Worm (Caenorhabditis elegans) whole organism, L4 larva: ENCODE data around the gene unc-30.

ENCODE experiments used
- F26F4.8 ChIP-seq: fragments of 200-800 bp; sonication (Bioruptor generic); conservative IDR thresholded peaks from 2 replicates; pipeline ENCODE4 v1.3.6; 2022; ENCODE audit warnings: missing genetic modification characterization, missing compliant biosample characterization
- F44E2.7 ChIP-seq: fragments of 200-800 bp; sonication (Bioruptor generic); IDR thresholded peaks from 2 replicates; pipeline ENCODE4 v2.1.2; 2022; ENCODE audit warnings: missing genetic modification characterization, missing compliant biosample characterization
- R02D3.7 ChIP-seq: fragments of 150-350 bp; sonication (generic microtip); optimal IDR thresholded peaks from 3 replicates; lab custom pipeline; 2014; ENCODE audit warnings: missing biosample characterization, missing genetic modification characterization
- T20F7.1 ChIP-seq: fragments of 200-800 bp; sonication (Bioruptor generic); optimal IDR thresholded peaks from 2 replicates; lab custom pipeline; 2018; ENCODE audit warnings: mild to moderate bottlenecking, missing genetic modification characterization, missing compliant biosample characterization
- Y48G9A.11 ChIP-seq: fragments of 200-800 bp; sonication (Bioruptor generic); IDR thresholded peaks from 2 replicates; pipeline ENCODE4 v1.3.6; 2022; ENCODE audit warnings: missing genetic modification reagents, missing genetic modification characterization, missing compliant biosample characterization
- ZK337.2 ChIP-seq: fragments of 200-800 bp; sonication (Bioruptor generic); IDR thresholded peaks from 2 replicates; pipeline ENCODE4 v1.3.6; 2022; ENCODE audit warnings: missing genetic modification reagents, missing genetic modification characterization, missing compliant biosample characterization
- ama-1 ChIP-seq: fragments of 150-350 bp; optimal IDR thresholded peaks from 2 replicates; lab custom pipeline; 2014; ENCODE audit warnings: inconsistent platforms, mixed read lengths
- attf-4 ChIP-seq: sonication (generic microtip); optimal IDR thresholded peaks from 3 replicates; lab custom pipeline; 2017; ENCODE audit warnings: missing biosample characterization, missing genetic modification characterization
- ceh-44 ChIP-seq: fragments of 200-800 bp; sonication (Bioruptor generic); IDR thresholded peaks from 2 replicates; pipeline ENCODE4 v1.3.6; 2022; ENCODE audit warnings: missing genetic modification reagents, missing genetic modification characterization, missing compliant biosample characterization
- ceh-82 ChIP-seq: sonication (generic microtip); optimal IDR thresholded peaks from 2 replicates; lab custom pipeline; 2017; ENCODE audit warnings: missing biosample characterization, missing genetic modification characterization
- cey-2 ChIP-seq: sonication (generic microtip); optimal IDR thresholded peaks from 3 replicates; lab custom pipeline; 2017; ENCODE audit warnings: missing genetic modification characterization, mild to moderate bottlenecking, missing compliant biosample characterization, antibody characterized with exemption, borderline replicate concordance; ENCODE audit not compliant: insufficient read depth
- ctbp-1 ChIP-seq: fragments of 200-800 bp; sonication (Bioruptor generic); IDR thresholded peaks from 2 replicates; pipeline ENCODE4 v1.3.6; 2022; ENCODE audit warnings: missing genetic modification reagents, missing genetic modification characterization, missing compliant biosample characterization
- daf-16 ChIP-seq, 3 experiments: sonication (generic microtip); optimal IDR thresholded peaks; 2 replicates each; lab custom pipeline; 2016 to 2017; ENCODE audit warnings: missing genetic modification characterization in 3 of 3, missing genetic modification reagents in 3 of 3, mild to moderate bottlenecking in 2 of 3, missing compliant biosample characterization in 2 of 3, missing biosample characterization in 1 of 3, moderate library complexity in 1 of 3
- daf-19 ChIP-seq: fragments of 200-800 bp; sonication (Bioruptor generic); conservative IDR thresholded peaks from 2 replicates; pipeline ENCODE4 v1.3.6; 2022; ENCODE audit warnings: missing genetic modification characterization, missing compliant biosample characterization
- daf-8 ChIP-seq: fragments of 200-800 bp; sonication (Bioruptor generic); IDR thresholded peaks from 2 replicates; pipeline ENCODE4 v1.3.6; 2022; ENCODE audit warnings: missing genetic modification characterization, missing compliant biosample characterization
- dmd-6 ChIP-seq: fragments of 200-800 bp; sonication (Bioruptor generic); IDR thresholded peaks from 2 replicates; pipeline ENCODE4 v1.3.6; 2022; ENCODE audit warnings: missing genetic modification reagents, missing genetic modification characterization, missing compliant biosample characterization
- dpl-1 ChIP-seq: fragments of 150-350 bp; optimal IDR thresholded peaks from 2 replicates; lab custom pipeline; 2014; ENCODE audit warnings: missing biosample characterization, missing genetic modification reagents, missing genetic modification characterization
- dve-1 ChIP-seq: sonication (generic microtip); optimal IDR thresholded peaks from 2 replicates; lab custom pipeline; 2017; ENCODE audit warnings: antibody characterized with exemption, mild to moderate bottlenecking, missing genetic modification characterization, missing compliant biosample characterization; ENCODE audit not compliant: insufficient read depth
- egl-27 ChIP-seq: sonication (generic microtip); optimal IDR thresholded peaks from 3 replicates; lab custom pipeline; 2017; ENCODE audit warnings: missing biosample characterization, missing genetic modification reagents, missing genetic modification characterization
- egl-43 ChIP-seq: fragments of 200-800 bp; sonication (Bioruptor generic); IDR thresholded peaks from 2 replicates; pipeline ENCODE4 v1.3.6; 2022; ENCODE audit warnings: missing genetic modification reagents, missing genetic modification characterization, missing compliant biosample characterization
- hlh-30 ChIP-seq: sonication (generic microtip); optimal IDR thresholded peaks from 2 replicates; lab custom pipeline; 2017; ENCODE audit warnings: antibody characterized with exemption, mild to moderate bottlenecking, missing genetic modification characterization, missing compliant biosample characterization; ENCODE audit not compliant: insufficient read depth
- lin-15B ChIP-seq: fragments of 150-350 bp; sonication (generic microtip); optimal IDR thresholded peaks from 3 replicates; lab custom pipeline; 2014; ENCODE audit warnings: missing biosample characterization, missing genetic modification characterization
- lin-38 ChIP-seq: fragments of 200-800 bp; sonication (Bioruptor generic); IDR thresholded peaks from 2 replicates; pipeline ENCODE4 v1.3.6; 2022; ENCODE audit warnings: missing genetic modification reagents, missing genetic modification characterization, missing compliant biosample characterization
- lin-39 ChIP-seq: fragments of 150-350 bp; optimal IDR thresholded peaks from 2 replicates; lab custom pipeline; 2014; ENCODE audit warnings: missing biosample characterization, missing genetic modification reagents, missing genetic modification characterization
- lsy-2 ChIP-seq, 2 experiments: fragments of 150-350 bp in 1 of 2; sonication (generic microtip) in 1 of 2; optimal IDR thresholded peaks; 2 replicates each; lab custom pipeline; 2014 to 2017; ENCODE audit warnings: missing biosample characterization in 2 of 2, missing genetic modification characterization in 2 of 2
- madf-9 ChIP-seq: fragments of 200-800 bp; sonication (Bioruptor generic); conservative IDR thresholded peaks from 2 replicates; pipeline ENCODE4 v1.3.6; 2022; ENCODE audit warnings: missing genetic modification reagents, missing genetic modification characterization, missing compliant biosample characterization
- mes-2 ChIP-seq: sonication (generic microtip); optimal IDR thresholded peaks from 2 replicates; lab custom pipeline; 2016; ENCODE audit warnings: missing genotype, mild to moderate bottlenecking, missing genetic modification characterization, missing compliant biosample characterization; ENCODE audit not compliant: poor library complexity, severe bottlenecking
- mxl-3 ChIP-seq: fragments of 200-800 bp; sonication (Bioruptor generic); optimal IDR thresholded peaks from 2 replicates; lab custom pipeline; 2018; ENCODE audit warnings: mild to moderate bottlenecking, missing genetic modification characterization, missing compliant biosample characterization
- nhr-10 ChIP-seq: fragments of 150-350 bp; optimal IDR thresholded peaks from 2 replicates; lab custom pipeline; 2014; ENCODE audit warnings: missing biosample characterization, missing genetic modification characterization
- nhr-11 ChIP-seq: fragments of 150-350 bp; optimal IDR thresholded peaks from 2 replicates; lab custom pipeline; 2014; ENCODE audit warnings: missing biosample characterization, missing genetic modification characterization
- nhr-28 ChIP-seq: fragments of 150-350 bp; optimal IDR thresholded peaks from 2 replicates; lab custom pipeline; 2014; ENCODE audit warnings: missing biosample characterization, missing genetic modification characterization
- nhr-41 ChIP-seq: fragments of 200-800 bp; sonication (Bioruptor generic); IDR thresholded peaks from 2 replicates; pipeline ENCODE4 v1.3.6; 2022; ENCODE audit warnings: missing genetic modification reagents, missing genetic modification characterization, missing compliant biosample characterization
- nhr-48 ChIP-seq: sonication (generic microtip); optimal IDR thresholded peaks from 2 replicates; lab custom pipeline; 2016; ENCODE audit warnings: mild to moderate bottlenecking, missing genetic modification characterization, missing compliant biosample characterization
- nhr-6 ChIP-seq: fragments of 150-350 bp; optimal IDR thresholded peaks from 2 replicates; lab custom pipeline; 2014; ENCODE audit warnings: missing biosample characterization, missing genetic modification characterization
- nhr-77 ChIP-seq: fragments of 150-350 bp; optimal IDR thresholded peaks from 2 replicates; lab custom pipeline; 2014; ENCODE audit warnings: missing biosample characterization, missing genetic modification characterization
- pha-4 ChIP-seq, 2 experiments: fragments of 150-350 bp in 1 of 2; fragments of 200-800 bp in 1 of 2; sonication (Bioruptor generic) in 1 of 2; IDR thresholded peaks in 1 of 2; optimal IDR thresholded peaks in 1 of 2; 2 replicates each; pipeline versions ENCODE4 v1.3.6 to Lab custom; 2014 to 2022; ENCODE audit warnings: missing genetic modification characterization in 2 of 2, missing genetic modification reagents in 2 of 2, missing biosample characterization in 1 of 2, missing compliant biosample characterization in 1 of 2
- pqm-1 ChIP-seq: sonication (generic microtip); optimal IDR thresholded peaks from 2 replicates; lab custom pipeline; 2017; ENCODE audit warnings: missing biosample characterization, missing genetic modification characterization
- rbr-2 ChIP-seq: sonication (generic microtip); optimal IDR thresholded peaks from 2 replicates; lab custom pipeline; 2016; ENCODE audit warnings: missing genotype, missing genetic modification characterization, missing compliant biosample characterization
- saeg-2 ChIP-seq: fragments of 200-800 bp; sonication (Bioruptor generic); IDR thresholded peaks from 2 replicates; pipeline ENCODE4 v1.3.6; 2022; ENCODE audit warnings: missing genetic modification reagents, missing genetic modification characterization, missing compliant biosample characterization
- set-16 ChIP-seq: fragments of 200-800 bp; sonication (Bioruptor generic); IDR thresholded peaks from 2 replicates; pipeline ENCODE4 v1.3.6; 2022; ENCODE audit warnings: missing genetic modification reagents, missing genetic modification characterization, missing compliant biosample characterization
- unc-130 ChIP-seq: sonication (generic microtip); optimal IDR thresholded peaks from 2 replicates; lab custom pipeline; 2016; ENCODE audit warnings: missing genetic modification reagents, missing genetic modification characterization, missing compliant biosample characterization
- unc-39 ChIP-seq: sonication (generic microtip); optimal IDR thresholded peaks from 2 replicates; lab custom pipeline; 2017; ENCODE audit warnings: missing biosample characterization, missing genetic modification characterization
- zfp-2 ChIP-seq: sonication (generic microtip); optimal IDR thresholded peaks from 2 replicates; lab custom pipeline; 2016; ENCODE audit warnings: mild to moderate bottlenecking, missing genetic modification characterization, missing compliant biosample characterization
- zfp-3 ChIP-seq: fragments of 200-800 bp; sonication (Bioruptor generic); conservative IDR thresholded peaks from 2 replicates; pipeline ENCODE4 v1.3.6; 2022; ENCODE audit warnings: missing genetic modification reagents, missing genetic modification characterization, missing compliant biosample characterization
- ztf-11 ChIP-seq: fragments of 150-350 bp; optimal IDR thresholded peaks from 2 replicates; lab custom pipeline; 2014; ENCODE audit warnings: missing biosample characterization, missing genetic modification characterization

Gene unc-30

DNA sequence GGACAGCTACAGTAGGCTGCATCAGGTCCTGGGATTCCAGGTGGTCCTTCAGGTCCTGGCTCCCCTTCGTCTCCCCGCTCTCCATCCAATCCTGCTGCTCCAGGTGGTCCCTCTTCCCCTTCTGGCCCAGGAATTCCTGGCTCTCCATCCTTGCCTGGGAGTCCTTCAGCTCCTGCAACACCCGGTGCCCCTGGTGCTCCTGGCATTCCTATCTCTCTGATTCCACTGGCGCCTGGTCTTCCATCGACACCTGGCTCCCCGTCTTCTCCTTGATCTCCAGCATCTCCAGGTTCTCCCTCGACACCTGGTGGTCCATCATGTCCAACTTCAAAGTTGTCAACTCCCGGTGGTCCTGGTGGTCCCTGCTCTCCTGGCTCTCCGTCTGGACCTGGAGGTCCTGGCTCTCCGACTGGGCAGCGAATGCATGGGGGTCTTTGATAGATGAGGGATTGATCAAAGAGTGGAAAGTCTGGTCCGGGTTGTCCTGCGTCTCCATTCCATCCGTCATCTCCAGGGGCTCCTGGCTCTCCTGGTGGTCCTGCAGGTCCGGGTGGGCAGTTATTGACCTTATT is 29.0 kb upstream of the unc-30 start:
- TF ChIP-seq daf-19, result no peak
- TF ChIP-seq Y48G9A.11 (GFP tag; lab: Robert Waterston, UW), result no peak
- TF ChIP-seq set-16, result peak; percentile 95
- TF ChIP-seq attf-4, result no peak
- 0 out of 2 replicates have a peak, but pooled peaks have one; percentile 5 for TF ChIP-seq egl-43 (GFP tag; lab: Robert Waterston, UW)
- no peak for TF ChIP-seq unc-130 (GFP tag; lab: Kevin White, UChicago)
- no peak for TF ChIP-seq F44E2.7 (GFP tag; lab: Robert Waterston, UW)

DNA sequence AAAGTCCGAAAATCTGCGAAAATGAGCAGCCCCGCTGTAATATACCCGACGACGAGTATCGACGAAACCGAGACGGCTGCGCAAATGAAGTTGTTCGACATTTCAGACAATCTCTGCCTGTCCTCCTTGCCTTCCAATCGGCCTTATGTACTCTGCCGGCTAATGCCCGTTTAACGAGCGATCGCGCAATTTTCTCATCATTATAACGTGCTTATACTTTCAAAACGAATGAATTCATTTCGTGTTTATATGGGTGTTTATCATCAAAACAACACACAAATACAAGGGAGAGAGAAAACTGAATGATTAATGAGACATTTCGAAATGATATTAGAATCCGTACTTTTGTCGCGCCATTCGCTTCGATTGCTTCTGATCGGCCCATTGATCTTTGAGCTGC is 27.8 kb upstream of the unc-30 start, which contains the start of gene col-132:
TSS of gene col-132 (minus strand) at position 101 of the 400 bp plus-strand sequence.
- TF ChIP-seq ctbp-1 (GFP tag; lab: Robert Waterston, UW), result no peak
- no peak for TF ChIP-seq unc-39
- TF ChIP-seq hlh-30 (tag; lab: Kevin White, UChicago), result no peak
- no peak for TF ChIP-seq nhr-10 (tag; lab: Kevin White, UChicago)
- no peak for TF ChIP-seq mes-2
- no peak for TF ChIP-seq ZK337.2
- TF ChIP-seq dpl-1, result no peak
- no peak for TF ChIP-seq nhr-6 (tag; lab: Kevin White, UChicago)
- no peak for TF ChIP-seq nhr-41 (GFP tag; lab: Robert Waterston, UW)
- no peak for TF ChIP-seq ceh-44 (GFP tag; lab: Robert Waterston, UW)
- TF ChIP-seq saeg-2 (GFP tag; lab: Robert Waterston, UW), result no peak
- TF ChIP-seq pqm-1 (tag; lab: Kevin White, UChicago), result no peak
- TF ChIP-seq zfp-3 (GFP tag; lab: Robert Waterston, UW), result no peak
- TF ChIP-seq F44E2.7 (GFP tag; lab: Robert Waterston, UW), result no peak
- no peak for TF ChIP-seq madf-9 (GFP tag; lab: Robert Waterston, UW)
- no peak for TF ChIP-seq R02D3.7
- no peak for TF ChIP-seq egl-27 (tag; lab: Kevin White, UChicago)

DNA sequence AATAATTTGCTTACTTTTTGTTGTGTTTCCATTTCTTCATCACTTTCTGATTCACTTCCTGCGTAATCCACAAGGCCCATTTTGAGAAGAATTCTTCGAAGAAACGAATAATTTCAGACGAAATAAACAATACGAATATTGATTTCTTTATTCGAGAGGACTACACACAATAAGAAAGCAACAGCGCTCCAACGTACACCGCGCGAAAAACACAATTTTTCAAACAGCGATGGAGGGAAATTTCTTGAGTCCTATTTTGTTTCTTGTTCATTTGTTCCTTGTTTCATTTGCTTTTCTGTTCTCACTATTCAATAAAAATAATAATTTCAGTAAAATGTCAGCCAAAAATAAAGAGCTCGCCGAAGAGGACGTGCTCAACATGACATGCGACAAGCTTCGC is 25.1 kb upstream of the unc-30 start, which contains the start of the genes prcc-1 and C39E9.12:
TSS of gene prcc-1 (minus strand) at position 119 of the 400 bp plus-strand sequence.
TSS of gene C39E9.12 (plus strand) at position 331 of the 400 bp plus-strand sequence.
- TF ChIP-seq mes-2 (peak; percentile 82), F26F4.8 (GFP tag; lab: Robert Waterston, UW) (no peak), lin-38 (peak; percentile 94), ztf-11 (tag; lab: Kevin White, UChicago) (no peak), zfp-2 (tag; lab: Kevin White, UChicago) (no peak), lin-15B (no peak), pha-4 (GFP tag; IDR thresholded peaks at IDR 0.05; lab: Robert Waterston, UW) (no peak), pha-4 (tag; optimal IDR thresholded peaks at IDR 0.05; lab: Kevin White, UChicago) (peak; percentile 25), dve-1 (tag; lab: Kevin White, UChicago) (peak; percentile 53), daf-8 (GFP tag; lab: Robert Waterston, UW) (no peak), nhr-6 (tag; lab: Kevin White, UChicago) (peak; percentile 76), hlh-30 (tag; lab: Kevin White, UChicago) (peak; percentile 53), cey-2 (tag; lab: Kevin White, UChicago) (no peak), R02D3.7 (no peak), pqm-1 (tag; lab: Kevin White, UChicago) (no peak), mxl-3 (GFP tag; lab: Kevin White, UChicago) (no peak), unc-130 (GFP tag; lab: Kevin White, UChicago) (peak; percentile 80), lin-39 (tag; lab: Kevin White, UChicago) (no peak), dmd-6 (GFP tag; lab: Robert Waterston, UW) (no peak; the same call in 1 of the 2 replicates), lsy-2 (tag; optimal IDR thresholded peaks at IDR 0.05; lab: Kevin White, UChicago) (peak in 1 of 2 experiments; percentile 88), ama-1 (lab: Kevin White, UChicago) (peak; percentile 4), T20F7.1 (GFP tag; lab: Kevin White, UChicago) (no peak), dpl-1 (peak; percentile 90), nhr-77 (peak; percentile 19), nhr-28 (peak; percentile 60), nhr-11 (tag; lab: Kevin White, UChicago) (peak; percentile 68), ceh-82 (tag; lab: Kevin White, UChicago) (no peak), nhr-48 (tag; lab: Kevin White, UChicago) (no peak), daf-16 (GFP tag; optimal IDR thresholded peaks at IDR 0.05; lab: Kevin White, UChicago) (no peak), daf-16 (tag; optimal IDR thresholded peaks at IDR 0.05; lab: Kevin White, UChicago) (peak; percentile 70), rbr-2 (tag; lab: Kevin White, UChicago) (peak; percentile 10)
